Fruit fly (Drosophila melanogaster) Kc167 (cell line): ENCODE data around the gene CG16719.

Experiments
- Myc ChIP-seq: fragments of >200 bp; optimal IDR thresholded peaks from 2 replicates; lab custom pipeline; 2017; ENCODE audit warnings: missing external identifiers
- Sin3A ChIP-seq: fragments of >200 bp; optimal IDR thresholded peaks from 2 replicates; lab custom pipeline; 2018; ENCODE audit warnings: missing external identifiers
- h ChIP-seq: fragments of >200 bp; optimal IDR thresholded peaks from 3 replicates; lab custom pipeline; 2018; ENCODE audit warnings: missing external identifiers
- insv ChIP-seq: fragments of >200 bp; optimal IDR thresholded peaks from 3 replicates; lab custom pipeline; 2018; ENCODE audit warnings: missing external identifiers
- psq ChIP-seq: fragments of >200 bp; optimal IDR thresholded peaks from 2 replicates; lab custom pipeline; 2017; ENCODE audit warnings: missing external identifiers
- ttk ChIP-seq: sonication (Bioruptor generic); optimal IDR thresholded peaks from 2 replicates; lab custom pipeline; 2017; ENCODE audit warnings: missing external identifiers

dm6 chr3L:9697527-9697883, 12.5 kb downstream of the CG16719 start:
- TF ChIP-seq h (lab: Kevin White, UChicago) (no peak), psq (lab: Kevin White, UChicago) (no peak), Sin3A (no peak), ttk (no peak), insv (lab: Kevin White, UChicago) (no peak), Myc (lab: Kevin White, UChicago) (no peak)
